Worm (Caenorhabditis elegans) whole organism, early embryonic: ENCODE results near the gene clec-202.

Experiments
- B0310.2 ChIP-seq: sonication (generic microtip); optimal IDR thresholded peaks from 2 replicates; lab custom pipeline; 2016; ENCODE audit warnings: mild to moderate bottlenecking, missing genetic modification characterization, missing compliant biosample characterization
- F13C5.2 ChIP-seq: sonication (generic microtip); optimal IDR thresholded peaks from 2 replicates; lab custom pipeline; 2017; ENCODE audit warnings: mild to moderate bottlenecking, missing genetic modification characterization, inconsistent platforms, missing compliant biosample characterization
- aly-1 ChIP-seq: sonication (generic microtip); optimal IDR thresholded peaks from 2 replicates; lab custom pipeline; 2016; ENCODE audit warnings: missing genetic modification characterization, missing compliant biosample characterization
- ama-1 ChIP-seq: fragments of 150-350 bp; optimal IDR thresholded peaks from 2 replicates; lab custom pipeline; 2014
- ceh-13 ChIP-seq: fragments of 200-800 bp; sonication (Bioruptor generic); optimal IDR thresholded peaks from 2 replicates; lab custom pipeline; 2018; ENCODE audit warnings: mild to moderate bottlenecking, missing genetic modification characterization, missing compliant biosample characterization
- ceh-36 ChIP-seq: sonication (generic microtip); optimal IDR thresholded peaks from 2 replicates; lab custom pipeline; 2016; ENCODE audit warnings: missing genetic modification characterization, inconsistent platforms, missing compliant biosample characterization
- ets-7 ChIP-seq: sonication (generic microtip); optimal IDR thresholded peaks from 2 replicates; lab custom pipeline; 2016; ENCODE audit warnings: missing genotype, missing genetic modification characterization, missing compliant biosample characterization
- flt-1 ChIP-seq: fragments of 200-800 bp; sonication (Bioruptor generic); IDR thresholded peaks from 2 replicates; pipeline ENCODE4 v1.3.6; 2022; ENCODE audit warnings: missing genetic modification characterization, missing compliant biosample characterization
- hmg-4 ChIP-seq: fragments of 200-800 bp; sonication (Bioruptor generic); optimal IDR thresholded peaks from 2 replicates; lab custom pipeline; 2018; ENCODE audit warnings: mild to moderate bottlenecking, missing genetic modification characterization, missing compliant biosample characterization
- pes-1 ChIP-seq: fragments of 200-800 bp; sonication (Bioruptor generic); IDR thresholded peaks from 2 replicates; pipeline ENCODE4 v1.3.6; 2022; ENCODE audit warnings: missing genetic modification reagents, missing genetic modification characterization, missing compliant biosample characterization
- scrt-1 ChIP-seq: fragments of 200-800 bp; sonication (Bioruptor generic); IDR thresholded peaks from 2 replicates; pipeline ENCODE4 v1.3.6; 2022; ENCODE audit warnings: missing genetic modification characterization, missing compliant biosample characterization
- sea-1 ChIP-seq: fragments of 200-800 bp; sonication (Bioruptor generic); conservative IDR thresholded peaks from 2 replicates; pipeline ENCODE4 v1.3.6; 2022; ENCODE audit warnings: missing genetic modification characterization, missing compliant biosample characterization
- tbx-11 ChIP-seq: fragments of 200-800 bp; sonication (Bioruptor generic); IDR thresholded peaks from 2 replicates; pipeline ENCODE4 v1.3.6; 2022; ENCODE audit warnings: missing genetic modification characterization, missing compliant biosample characterization
- tbx-37 ChIP-seq: fragments of 200-800 bp; sonication (Bioruptor generic); conservative IDR thresholded peaks from 2 replicates; pipeline ENCODE4 v1.3.6; 2022; ENCODE audit warnings: missing genetic modification reagents, missing genetic modification characterization, missing compliant biosample characterization

ce11 chrIV:17342179-17342578 lies 19.1 kb upstream of the clec-202 start, which contains the start of gene C49C3.9:
- no peak for TF ChIP-seq ets-7 (tag; lab: Kevin White, UChicago)
- TF ChIP-seq hmg-4 (GFP tag; lab: Kevin White, UChicago) = no peak
- TF ChIP-seq ceh-13 (GFP tag; lab: Kevin White, UChicago) = no peak
- no peak for TF ChIP-seq ceh-36
- no peak for TF ChIP-seq tbx-37 (GFP tag; lab: Robert Waterston, UW)
- TF ChIP-seq pes-1 (GFP tag; lab: Robert Waterston, UW) = no peak
- no peak for TF ChIP-seq ama-1 (lab: Kevin White, UChicago)
- no peak for TF ChIP-seq scrt-1 (GFP tag; lab: Robert Waterston, UW)
- TF ChIP-seq flt-1 = no peak
- no peak for TF ChIP-seq aly-1 (tag; lab: Kevin White, UChicago)
- no peak for TF ChIP-seq F13C5.2 (tag; lab: Kevin White, UChicago)
- no peak for TF ChIP-seq tbx-11 (GFP tag; lab: Robert Waterston, UW)
- no peak for TF ChIP-seq sea-1 (GFP tag; lab: Robert Waterston, UW)
- no peak for TF ChIP-seq B0310.2 (tag; lab: Kevin White, UChicago)
